Fruit fly (Drosophila melanogaster) whole organism, embryonic: ENCODE results near the gene CG32462.

Source experiments
- Atf-2 ChIP-seq: fragments of 200-800 bp; sonication (Bioruptor generic); optimal IDR thresholded peaks from 2 replicates; lab custom pipeline; 2016; ENCODE audit warnings: missing biosample characterization, missing genetic modification characterization
- B-H2 ChIP-seq: fragments of 200-800 bp; sonication (Bioruptor generic); optimal IDR thresholded peaks from 2 replicates; lab custom pipeline; 2018; ENCODE audit warnings: missing biosample characterization, mild to moderate bottlenecking, missing genetic modification characterization
- BEAF-32 ChIP-seq: fragments of 200-800 bp; sonication (Bioruptor generic); optimal IDR thresholded peaks from 3 replicates; lab custom pipeline; 2017; ENCODE audit warnings: missing biosample characterization, missing genetic modification characterization, mild to moderate bottlenecking, moderate library complexity, missing genetic modification reagents
- CG10267 ChIP-seq: fragments of 200-800 bp; sonication (Bioruptor generic); optimal IDR thresholded peaks from 2 replicates; lab custom pipeline; 2018; ENCODE audit warnings: missing biosample characterization, mild to moderate bottlenecking, missing genetic modification characterization, moderate library complexity
- CG10543 ChIP-seq: fragments of 200-800 bp; sonication (Bioruptor generic); optimal IDR thresholded peaks from 3 replicates; lab custom pipeline; 2017; ENCODE audit warnings: missing biosample characterization, mild to moderate bottlenecking, missing genetic modification characterization, moderate library complexity
- CG10979 ChIP-seq: fragments of 200-800 bp; sonication (Bioruptor generic); optimal IDR thresholded peaks from 2 replicates; lab custom pipeline; 2018; ENCODE audit warnings: missing biosample characterization, mild to moderate bottlenecking, missing genetic modification characterization, moderate library complexity
- CG12942 ChIP-seq: fragments of 200-800 bp; sonication (Bioruptor generic); optimal IDR thresholded peaks from 3 replicates; lab custom pipeline; 2016; ENCODE audit warnings: missing biosample characterization, missing genetic modification characterization
- CG13287 ChIP-seq: fragments of 200-800 bp; sonication (Bioruptor generic); IDR thresholded peaks from 2 replicates; pipeline ENCODE4 v1.3.6; 2022; ENCODE audit warnings: missing biosample characterization, missing genetic modification characterization; ENCODE audit not compliant: partially characterized antibody
- CG14710 ChIP-seq: fragments of 200-800 bp; sonication (Bioruptor generic); optimal IDR thresholded peaks from 3 replicates; lab custom pipeline; 2019; ENCODE audit warnings: missing biosample characterization, mild to moderate bottlenecking, missing genetic modification characterization, moderate library complexity
- CG1603 ChIP-seq: fragments of 200-800 bp; sonication (Bioruptor generic); optimal IDR thresholded peaks from 2 replicates; lab custom pipeline; 2019; ENCODE audit warnings: missing biosample characterization, mild to moderate bottlenecking, missing genetic modification characterization, moderate library complexity
- CG17912 ChIP-seq: fragments of 200-800 bp; sonication (Bioruptor generic); optimal IDR thresholded peaks from 2 replicates; lab custom pipeline; 2018; ENCODE audit warnings: missing biosample characterization, mild to moderate bottlenecking, missing genetic modification characterization
- CG4617 ChIP-seq: fragments of 200-800 bp; sonication (Bioruptor generic); optimal IDR thresholded peaks from 3 replicates; lab custom pipeline; 2016; ENCODE audit warnings: missing biosample characterization, missing genetic modification characterization, borderline replicate concordance
- CG5953 ChIP-seq: fragments of 200-800 bp; sonication (Bioruptor generic); IDR thresholded peaks from 2 replicates; pipeline ENCODE4 v1.3.6; 2022; ENCODE audit warnings: missing biosample characterization, missing genetic modification characterization
- CG6654 ChIP-seq: fragments of 200-800 bp; sonication (Bioruptor generic); optimal IDR thresholded peaks from 2 replicates; lab custom pipeline; 2017; ENCODE audit warnings: missing biosample characterization, mild to moderate bottlenecking, missing genetic modification characterization
- CG7271 ChIP-seq: fragments of 200-800 bp; sonication (Bioruptor generic); optimal IDR thresholded peaks from 2 replicates; lab custom pipeline; 2018; ENCODE audit warnings: missing biosample characterization, mild to moderate bottlenecking, missing genetic modification characterization, moderate library complexity
- CG9876 ChIP-seq: fragments of 200-800 bp; sonication (Bioruptor generic); optimal IDR thresholded peaks from 2 replicates; lab custom pipeline; 2016; ENCODE audit warnings: missing biosample characterization, missing genetic modification characterization
- Dll ChIP-seq: fragments of 200-800 bp; sonication (Bioruptor generic); IDR thresholded peaks from 4 replicates; pipeline ENCODE4 v1.3.6; 2022; ENCODE audit warnings: missing biosample characterization, missing genetic modification characterization; ENCODE audit not compliant: partially characterized antibody
- Dp ChIP-seq: fragments of 200-800 bp; sonication (Bioruptor generic); optimal IDR thresholded peaks from 2 replicates; lab custom pipeline; 2018; ENCODE audit warnings: missing biosample characterization, mild to moderate bottlenecking, missing genetic modification characterization, moderate library complexity
- E2f2 ChIP-seq: fragments of 200-800 bp; sonication (Bioruptor generic); IDR thresholded peaks from 2 replicates; pipeline ENCODE4 v1.3.6; 2022; ENCODE audit warnings: missing biosample characterization, missing genetic modification characterization
- Elba2 ChIP-seq: fragments of 200-800 bp; sonication (Bioruptor generic); optimal IDR thresholded peaks from 3 replicates; lab custom pipeline; 2016; ENCODE audit warnings: missing biosample characterization, missing genetic modification characterization
- Fer1 ChIP-seq: fragments of 200-800 bp; sonication (Bioruptor generic); optimal IDR thresholded peaks from 2 replicates; lab custom pipeline; 2017; ENCODE audit warnings: missing biosample characterization, mild to moderate bottlenecking, missing genetic modification characterization
- HLH4C ChIP-seq: fragments of 200-800 bp; sonication (Bioruptor generic); IDR thresholded peaks from 3 replicates; pipeline ENCODE4 v1.3.6; 2022; ENCODE audit warnings: missing biosample characterization, missing genetic modification characterization; ENCODE audit not compliant: partially characterized antibody
- HLHmδ ChIP-seq: fragments of 200-800 bp; sonication (Bioruptor generic); optimal IDR thresholded peaks from 2 replicates; lab custom pipeline; 2018; ENCODE audit warnings: missing biosample characterization, mild to moderate bottlenecking, missing genetic modification characterization, moderate library complexity
- MBD-R2 ChIP-seq: fragments of 200-800 bp; sonication (Bioruptor generic); IDR thresholded peaks from 2 replicates; pipeline ENCODE4 v1.3.6; 2022; ENCODE audit warnings: missing biosample characterization, missing genetic modification characterization
- MESR4 ChIP-seq: fragments of 200-800 bp; sonication (Bioruptor generic); optimal IDR thresholded peaks from 2 replicates; lab custom pipeline; 2018; ENCODE audit warnings: missing biosample characterization, mild to moderate bottlenecking, missing genetic modification characterization, moderate library complexity
- Med ChIP-seq: fragments of 200-800 bp; sonication (Bioruptor generic); peaks from one replicate; lab custom pipeline; 2016; ENCODE audit warnings: missing biosample characterization, missing genetic modification characterization, mild to moderate bottlenecking, inconsistent platforms, moderate library complexity
- Myb ChIP-seq: fragments of 200-800 bp; sonication (Bioruptor generic); optimal IDR thresholded peaks from 2 replicates; lab custom pipeline; 2016; ENCODE audit warnings: missing biosample characterization, missing genetic modification characterization
- Nf-YB ChIP-seq: fragments of 200-800 bp; sonication (Bioruptor generic); optimal IDR thresholded peaks from 3 replicates; lab custom pipeline; 2019; ENCODE audit warnings: missing biosample characterization, mild to moderate bottlenecking, missing genetic modification characterization, moderate library complexity
- Nf-YC ChIP-seq: fragments of 200-800 bp; optimal IDR thresholded peaks from 3 replicates; lab custom pipeline; 2019; ENCODE audit warnings: missing biosample characterization, mild to moderate bottlenecking, missing genetic modification characterization, moderate library complexity
- Sin3A ChIP-seq: fragments of >200 bp; optimal IDR thresholded peaks from 2 replicates; lab custom pipeline; 2018
- Sox100B ChIP-seq: fragments of 200-800 bp; sonication (Bioruptor generic); optimal IDR thresholded peaks from 3 replicates; lab custom pipeline; 2018; ENCODE audit warnings: missing biosample characterization, mild to moderate bottlenecking, missing genetic modification characterization
- Sry-β ChIP-seq: fragments of 200-800 bp; sonication (Bioruptor generic); optimal IDR thresholded peaks from 2 replicates; lab custom pipeline; 2018; ENCODE audit warnings: missing biosample characterization, mild to moderate bottlenecking, missing genetic modification characterization, moderate library complexity
- YL-1 ChIP-seq: fragments of 200-800 bp; sonication (Bioruptor generic); optimal IDR thresholded peaks from 3 replicates; lab custom pipeline; 2017; ENCODE audit warnings: missing biosample characterization, mild to moderate bottlenecking, missing genetic modification characterization
- chif ChIP-seq, 2 experiments: fragments of 200-800 bp; sonication (Bioruptor generic); optimal IDR thresholded peaks; 3 replicates each; lab custom pipeline; 2016; ENCODE audit warnings: missing biosample characterization in 2 of 2, missing genetic modification characterization in 2 of 2
- chinmo ChIP-seq: fragments of 200-800 bp; sonication (Bioruptor generic); IDR thresholded peaks from 4 replicates; pipeline ENCODE4 v1.3.6; 2022; ENCODE audit warnings: missing biosample characterization, missing genetic modification characterization; ENCODE audit not compliant: partially characterized antibody
- fd3F ChIP-seq: fragments of 200-800 bp; sonication (Bioruptor generic); optimal IDR thresholded peaks from 2 replicates; lab custom pipeline; 2018; ENCODE audit warnings: missing biosample characterization, mild to moderate bottlenecking, missing genetic modification characterization, moderate library complexity
- hb ChIP-seq: fragments of 200-800 bp; sonication (Bioruptor generic); IDR thresholded peaks from 3 replicates; pipeline ENCODE4 v1.3.6; 2022; ENCODE audit warnings: missing biosample characterization, missing genetic modification characterization; ENCODE audit not compliant: partially characterized antibody
- inv ChIP-seq: fragments of 200-800 bp; sonication (Bioruptor generic); IDR thresholded peaks from 2 replicates; pipeline ENCODE4 v1.3.6; 2022; ENCODE audit warnings: missing biosample characterization, missing genetic modification characterization; ENCODE audit not compliant: partially characterized antibody
- nom ChIP-seq: fragments of 200-800 bp; sonication (Bioruptor generic); optimal IDR thresholded peaks from 2 replicates; lab custom pipeline; 2017; ENCODE audit warnings: missing biosample characterization, missing genetic modification characterization, mild to moderate bottlenecking, moderate library complexity, missing genetic modification reagents
- phol ChIP-seq: fragments of 200-800 bp; sonication (Bioruptor generic); optimal IDR thresholded peaks from 3 replicates; lab custom pipeline; 2018; ENCODE audit warnings: missing biosample characterization, mild to moderate bottlenecking, missing genetic modification characterization, moderate library complexity
- pzg ChIP-seq: fragments of 200-800 bp; sonication (Bioruptor generic); optimal IDR thresholded peaks from 3 replicates; lab custom pipeline; 2018; ENCODE audit warnings: missing biosample characterization, mild to moderate bottlenecking, missing genetic modification characterization, moderate library complexity
- salm ChIP-seq: fragments of 200-800 bp; sonication (Bioruptor generic); optimal IDR thresholded peaks from 2 replicates; lab custom pipeline; 2018; ENCODE audit warnings: missing biosample characterization, mild to moderate bottlenecking, missing genetic modification characterization
- seq ChIP-seq: fragments of 200-800 bp; sonication (Bioruptor generic); IDR thresholded peaks from 2 replicates; pipeline ENCODE4 v1.3.6; 2022; ENCODE audit warnings: missing biosample characterization, missing genetic modification characterization
- stwl ChIP-seq: fragments of 200-800 bp; sonication (Bioruptor generic); optimal IDR thresholded peaks from 3 replicates; lab custom pipeline; 2018; ENCODE audit warnings: missing biosample characterization, mild to moderate bottlenecking, missing genetic modification characterization, moderate library complexity
- sug ChIP-seq: fragments of 200-800 bp; optimal IDR thresholded peaks from 2 replicates; lab custom pipeline; 2019; ENCODE audit warnings: missing biosample characterization, mild to moderate bottlenecking, missing genetic modification characterization, moderate library complexity
- tap ChIP-seq: fragments of 200-800 bp; optimal IDR thresholded peaks from 3 replicates; lab custom pipeline; 2019; ENCODE audit warnings: missing biosample characterization, mild to moderate bottlenecking, missing genetic modification characterization, moderate library complexity
- ttk ChIP-seq: fragments of 200-800 bp; sonication (Bioruptor generic); IDR thresholded peaks from 2 replicates; pipeline ENCODE4 v2.1.2; 2022; ENCODE audit warnings: missing biosample characterization, missing genetic modification characterization
- unc-4 ChIP-seq: fragments of 200-800 bp; sonication (Bioruptor generic); IDR thresholded peaks from 2 replicates; pipeline ENCODE4 v1.3.6; 2022; ENCODE audit warnings: missing biosample characterization, missing genetic modification characterization; ENCODE audit not compliant: partially characterized antibody

The CG32462 gene

dm6 chr3L:22877934-22878333, 24.6 kb upstream of the CG32462 start:
- TF ChIP-seq hb (GFP tag; lab: Robert Waterston, UW) (no peak), Nf-YB (GFP tag; lab: Kevin White, UChicago) (peak; percentile 88), CG4617 (GFP tag; lab: Kevin White, UChicago) (peak; percentile 15), CG10543 (GFP tag; lab: Kevin White, UChicago) (no peak), stwl (tag; lab: Kevin White, UChicago) (peak; percentile 23), pzg (GFP tag; lab: Kevin White, UChicago) (peak; percentile 43), Sox100B (GFP tag; lab: Kevin White, UChicago) (no peak), E2f2 (GFP tag; lab: Robert Waterston, UW) (0 out of 2 replicates have a peak, but pooled peaks have one; percentile 25), fd3F (GFP tag; lab: Kevin White, UChicago) (no peak), Nf-YC (tag; lab: Kevin White, UChicago) (peak; percentile 69), ttk (GFP tag; lab: Robert Waterston, UW) (no peak), CG6654 (no peak), HLHmδ (GFP tag; lab: Kevin White, UChicago) (peak; percentile 23), Myb (GFP tag; lab: Kevin White, UChicago) (peak; percentile 29), Med (peak; percentile 50), Elba2 (GFP tag; lab: Kevin White, UChicago) (no peak), CG1603 (tag; lab: Kevin White, UChicago) (peak; percentile 47), Dll (no peak), CG5953 (GFP tag; lab: Robert Waterston, UW) (no peak), Dp (GFP tag; lab: Kevin White, UChicago) (peak; percentile 0), CG7271 (tag; lab: Kevin White, UChicago) (peak; percentile 0), nom (peak; percentile 37), BEAF-32 (GFP tag; lab: Kevin White, UChicago) (peak; percentile 21), chinmo (GFP tag; lab: Robert Waterston, UW) (0 out of 4 replicates have a peak, but pooled peaks have one; percentile 47), chif (GFP tag; optimal IDR thresholded peaks at IDR 0.05; lab: Kevin White, UChicago) (no peak), YL-1 (GFP tag; lab: Kevin White, UChicago) (peak; percentile 56), MBD-R2 (peak; percentile 19; the same call in 1 of the 2 replicates), CG14710 (tag; lab: Kevin White, UChicago) (peak; percentile 96), Atf-2 (GFP tag; lab: Kevin White, UChicago) (no peak), MESR4 (GFP tag; lab: Kevin White, UChicago) (peak; percentile 58)

dm6 chr3L:22871845-22872361, 18.6 kb upstream of the CG32462 start, which contains the start of the genes CG11109 and Arf1:
Gene CG11109, plus strand, starts transcription at chr3L:22872200.
Gene Arf1, minus strand, starts transcription at chr3L:22872231.
- peak; percentile 3 for TF ChIP-seq CG10979 (tag; lab: Kevin White, UChicago)
- TF ChIP-seq Dll: peak; percentile 51
- no peak for TF ChIP-seq CG12942 (GFP tag; lab: Kevin White, UChicago)
- TF ChIP-seq HLH4C: peak; percentile 59; the same call in 2 of the 3 replicates
- TF ChIP-seq CG13287 (GFP tag; lab: Robert Waterston, UW): peak; percentile 55
- peak; percentile 7 for TF ChIP-seq tap (tag; lab: Kevin White, UChicago)
- TF ChIP-seq CG10267 (tag; lab: Kevin White, UChicago): peak; percentile 6
- TF ChIP-seq Sin3A: peak; percentile 27
- TF ChIP-seq sug (tag; lab: Kevin White, UChicago): peak; percentile 18
- peak; percentile 11 for TF ChIP-seq Fer1
- no peak for TF ChIP-seq CG9876 (GFP tag; lab: Kevin White, UChicago)
- no peak for TF ChIP-seq seq (GFP tag; lab: Robert Waterston, UW)
- TF ChIP-seq MBD-R2: peak; percentile 76
- TF ChIP-seq CG17912: peak; percentile 47
- peak; percentile 44; the same call in 1 of the 2 replicates for TF ChIP-seq inv (GFP tag; lab: Robert Waterston, UW)
- no peak for TF ChIP-seq Sry-β
- TF ChIP-seq phol (tag; lab: Kevin White, UChicago): peak; percentile 6
- TF ChIP-seq B-H2 (GFP tag; lab: Kevin White, UChicago): peak; percentile 1
- peak; percentile 37 for TF ChIP-seq unc-4 (GFP tag; lab: Robert Waterston, UW)
- no peak for TF ChIP-seq salm (tag; lab: Kevin White, UChicago)
- TF ChIP-seq pzg (GFP tag; lab: Kevin White, UChicago): peak; percentile 87
